Worm (Caenorhabditis elegans): Measurements from ENCODE around the gene Y45F3A.9.

The Y45F3A.9 gene

DNA sequence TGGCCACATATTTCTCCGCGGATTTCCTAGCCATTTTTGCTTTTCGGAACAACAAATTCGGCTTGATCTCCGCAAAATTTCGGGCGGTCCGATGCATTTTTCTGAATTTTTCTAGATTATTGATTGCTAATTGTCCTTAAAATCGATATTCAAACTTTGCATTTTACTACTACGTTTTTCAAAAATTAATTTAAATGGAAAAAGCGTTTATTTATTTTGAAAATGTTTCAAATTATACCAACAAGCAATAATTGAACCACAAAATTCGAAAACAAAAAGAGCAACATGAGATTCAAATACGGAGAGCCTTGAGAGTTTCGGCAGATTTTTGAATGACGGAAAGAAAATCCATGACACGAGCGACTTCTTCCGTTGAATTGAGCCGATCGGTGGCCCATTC is at the start of gene Y45F3A.9:
Gene Y45F3A.9, minus strand, starts transcription at position 101 of the 400 bp plus-strand sequence.
- TF ChIP-seq dmd-4 (tag; optimal IDR thresholded peaks at IDR 0.05; ENCODE audit: borderline replicate concordance) (no peak), Y22D7AL.16 (tag; optimal IDR thresholded peaks at IDR 0.05) (no peak), ceh-34 (tag; optimal IDR thresholded peaks at IDR 0.05) (no peak), hlh-30 (tag; optimal IDR thresholded peaks at IDR 0.05; ENCODE audit: insufficient read depth) (no peak), ceh-48 (tag; optimal IDR thresholded peaks at IDR 0.05) (no peak), pag-3 (tag; optimal IDR thresholded peaks at IDR 0.05; ENCODE audit: borderline replicate concordance) (no peak), K02D7.2 (tag; optimal IDR thresholded peaks at IDR 0.05) (no peak), pax-1 (tag; optimal IDR thresholded peaks at IDR 0.05) (no peak)

DNA sequence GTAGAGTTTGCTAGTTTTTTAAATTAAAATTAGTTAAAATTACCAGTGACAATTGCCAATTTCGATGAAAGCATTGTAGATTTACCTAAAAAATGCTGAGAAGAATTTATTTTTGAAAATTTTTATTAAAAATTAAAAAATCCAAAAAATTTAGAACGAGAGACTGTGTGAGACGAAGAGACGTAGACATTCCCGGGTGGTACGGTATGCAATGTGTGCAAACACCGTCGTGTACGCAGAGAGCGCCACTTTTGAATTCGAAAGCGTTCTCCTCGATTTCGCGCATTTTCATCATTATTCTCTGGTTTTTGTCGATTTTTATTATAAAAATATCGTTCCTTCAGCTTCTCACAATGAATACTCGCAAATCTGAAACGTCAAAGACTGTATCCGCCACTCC is 47.8 kb upstream of the Y45F3A.9 start, which contains the start of the genes dhs-11 and orc-1:
Gene dhs-11, minus strand, starts transcription at position 85 of the 400 bp plus-strand sequence.
Gene orc-1, plus strand, starts transcription at position 349 of the 400 bp plus-strand sequence.
- TF ChIP-seq T23F11.4 (GFP tag; optimal IDR thresholded peaks at IDR 0.05) (no peak), elt-4 (tag; optimal IDR thresholded peaks at IDR 0.05) (no peak), nfya-1 (tag; optimal IDR thresholded peaks at IDR 0.05) (peak; percentile 22)

- TF ChIP-seq nfya-1 (tag; optimal IDR thresholded peaks at IDR 0.05) (no peak), eyg-1 (tag; optimal IDR thresholded peaks at IDR 0.05) (no peak), sdc-2 (tag; optimal IDR thresholded peaks at IDR 0.05) (no peak), ceh-48 (tag; optimal IDR thresholded peaks at IDR 0.05) (no peak)
These were observed 43.5 kb upstream of the Y45F3A.9 start, which contains the start of gene Y39A1A.27 for ce11 chrIII:10638339-10639021. Y39A1A.27 (plus strand) TSS chrIII:10638971.

ce11 chrIII:10637933-10638332 is 43.0 kb upstream of the Y45F3A.9 start:
- no peak for TF ChIP-seq hlh-13 (GFP tag; optimal IDR thresholded peaks at IDR 0.05)
- TF ChIP-seq ceh-34 (tag; optimal IDR thresholded peaks at IDR 0.05): no peak
- TF ChIP-seq elt-4 (tag; optimal IDR thresholded peaks at IDR 0.05): no peak
- no peak for TF ChIP-seq unc-42 (tag; optimal IDR thresholded peaks at IDR 0.05)
- TF ChIP-seq nhr-232 (tag; optimal IDR thresholded peaks at IDR 0.05): no peak
- no peak for TF ChIP-seq pqm-1 (tag; optimal IDR thresholded peaks at IDR 0.05)
- TF ChIP-seq unc-55 (GFP tag; optimal IDR thresholded peaks at IDR 0.05): no peak
- TF ChIP-seq ceh-19 (GFP tag; optimal IDR thresholded peaks at IDR 0.05): no peak
- no peak for TF ChIP-seq ceh-31 (tag; optimal IDR thresholded peaks at IDR 0.05)
- TF ChIP-seq sox-2 (GFP tag; IDR thresholded peaks at IDR 0.05): no peak

- TF ChIP-seq zip-5 (tag; optimal IDR thresholded peaks at IDR 0.05) (no peak), Y22D7AL.16 (tag; optimal IDR thresholded peaks at IDR 0.05) (no peak), ama-1 (optimal IDR thresholded peaks at IDR 0.05) (no peak), hlh-6 (tag; optimal IDR thresholded peaks at IDR 0.05) (no peak), che-1 (tag; optimal IDR thresholded peaks at IDR 0.05) (no peak), ceh-24 (tag; optimal IDR thresholded peaks at IDR 0.05) (no peak), K09A11.1 (tag; optimal IDR thresholded peaks at IDR 0.05; ENCODE audit: insufficient read depth) (no peak), lin-11 (tag; optimal IDR thresholded peaks at IDR 0.05) (no peak), eyg-1 (tag; optimal IDR thresholded peaks at IDR 0.05) (no peak), nfya-1 (tag; optimal IDR thresholded peaks at IDR 0.05) (no peak), sox-4 (tag; optimal IDR thresholded peaks at IDR 0.05) (no peak), elt-2 (tag; optimal IDR thresholded peaks at IDR 0.05) (no peak)
These were observed 41.6 kb upstream of the Y45F3A.9 start for ce11 chrIII:10636493-10637031.

DNA sequence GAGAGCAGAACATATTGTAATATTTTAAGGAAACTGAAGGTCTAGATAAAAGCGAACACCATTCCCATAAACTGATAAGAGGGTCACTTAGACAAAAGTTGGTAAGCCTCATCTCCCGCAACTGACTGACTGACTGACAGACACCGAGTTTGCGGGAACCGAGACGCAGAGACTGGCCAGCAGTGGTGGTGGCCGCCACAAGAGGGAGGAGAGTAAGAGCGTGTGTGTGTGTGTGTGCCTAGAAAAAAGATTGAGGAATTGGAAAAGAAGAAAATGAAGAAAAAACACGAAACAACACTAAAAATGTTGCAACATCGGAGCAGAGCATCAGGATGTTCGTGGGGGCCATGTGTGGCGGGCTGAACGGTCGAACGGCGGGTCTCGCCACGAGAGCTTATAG is 39.6 kb upstream of the Y45F3A.9 start:
- TF ChIP-seq che-1 (tag; optimal IDR thresholded peaks at IDR 0.05) (no peak), ttx-3 (tag; optimal IDR thresholded peaks at IDR 0.05) (no peak), ceh-31 (tag; optimal IDR thresholded peaks at IDR 0.05) (no peak), nfya-1 (tag; optimal IDR thresholded peaks at IDR 0.05) (no peak), ets-4 (tag; optimal IDR thresholded peaks at IDR 0.05) (no peak), ceh-2 (tag; optimal IDR thresholded peaks at IDR 0.05) (no peak), nhr-11 (tag; optimal IDR thresholded peaks at IDR 0.05) (no peak)

Data from whole organism, late embryonic.